Fruit fly (Drosophila melanogaster) whole organism, wandering third instar larva: Measurements from ENCODE around the gene CG34316.

Experiments
- CrebA ChIP-seq: fragments of 200-800 bp; sonication (Bioruptor generic); optimal IDR thresholded peaks from 2 replicates; lab custom pipeline; 2016; ENCODE audit warnings: missing biosample characterization, mild to moderate bottlenecking, missing genetic modification characterization, borderline replicate concordance
- Hnf4 ChIP-seq: fragments of 200-800 bp; sonication (Bioruptor generic); optimal IDR thresholded peaks from 2 replicates; lab custom pipeline; 2016; ENCODE audit warnings: missing biosample characterization, mild to moderate bottlenecking, missing genetic modification characterization
- OdsH ChIP-seq: fragments of 200-800 bp; sonication (Bioruptor generic); optimal IDR thresholded peaks from 2 replicates; lab custom pipeline; 2016; ENCODE audit warnings: missing biosample characterization, mild to moderate bottlenecking, missing genetic modification characterization
- Rel ChIP-seq, 2 experiments: fragments of 200-800 bp; sonication (Bioruptor generic) in 1 of 2; optimal IDR thresholded peaks; 2 replicates in 1 of 2; 3 replicates in 1 of 2; lab custom pipeline; 2016 to 2019; ENCODE audit warnings: mild to moderate bottlenecking in 2 of 2, missing biosample characterization in 2 of 2, missing genetic modification characterization in 2 of 2, moderate library complexity in 1 of 2
- brk ChIP-seq: fragments of 200-800 bp; sonication (Bioruptor generic); optimal IDR thresholded peaks from 2 replicates; lab custom pipeline; 2016; ENCODE audit warnings: missing biosample characterization, mild to moderate bottlenecking, missing genetic modification characterization
- dl ChIP-seq, 2 experiments: fragments of 175-275, 200-275 bp in 1 of 2; fragments of 200-275 bp in 1 of 2; sonication (Bioruptor generic); optimal IDR thresholded peaks; lab custom pipeline; 2018; ENCODE audit warnings: mild to moderate bottlenecking in 2 of 2, missing biosample characterization in 2 of 2, missing genetic modification characterization in 2 of 2, moderate library complexity in 2 of 2; ENCODE audit not compliant: partially characterized antibody in 2 of 2, insufficient read depth in 1 of 2
- jim ChIP-seq: fragments of 175-275, 200-325 bp; sonication (Bioruptor generic); optimal IDR thresholded peaks from 2 replicates; lab custom pipeline; 2016; ENCODE audit warnings: missing biosample characterization, mild to moderate bottlenecking, missing genetic modification characterization
- lola ChIP-seq: fragments of >200 bp; optimal IDR thresholded peaks from 2 replicates; lab custom pipeline; 2017; ENCODE audit warnings: missing biosample characterization, missing genetic modification characterization
- pan ChIP-seq: fragments of >200 bp; optimal IDR thresholded peaks from 2 replicates; lab custom pipeline; 2017
- psq ChIP-seq: fragments of 200-800 bp; sonication (Bioruptor generic); optimal IDR thresholded peaks from 3 replicates; lab custom pipeline; 2017; ENCODE audit warnings: missing biosample characterization, mild to moderate bottlenecking, missing genetic modification characterization, moderate library complexity
- woc ChIP-seq: sonication (Bioruptor generic); optimal IDR thresholded peaks from 2 replicates; lab custom pipeline; 2016; ENCODE audit warnings: missing biosample characterization, mild to moderate bottlenecking, missing genetic modification characterization

DNA sequence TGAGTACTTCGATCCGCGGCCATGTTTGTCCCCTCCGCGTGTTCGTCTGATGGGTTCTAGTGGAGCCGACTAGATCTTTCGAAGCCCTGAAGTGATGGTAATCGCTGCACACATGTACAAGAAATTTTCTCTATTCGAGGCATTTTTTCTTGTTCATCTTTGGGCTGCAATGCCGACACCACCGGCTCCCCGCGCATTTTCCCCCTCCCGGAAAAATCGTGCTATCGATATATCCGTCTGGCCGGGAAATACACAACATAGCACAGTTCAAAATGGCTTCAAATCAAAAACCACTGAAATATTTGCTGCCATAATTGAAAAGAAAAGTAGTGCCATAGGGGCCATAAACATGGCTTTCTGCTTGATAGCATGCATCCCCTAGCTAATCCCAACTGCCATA, 33.6 kb downstream of the CG34316 start:
- TF ChIP-seq dl (GFP tag; optimal IDR thresholded peaks at IDR 0.05; lab: Kevin White, UChicago; ENCODE audit: insufficient read depth in 1 of 2, partially characterized antibody in 2 of 2) (no peak), pan (lab: Kevin White, UChicago) (no peak), Rel (GFP tag; optimal IDR thresholded peaks at IDR 0.05; lab: Kevin White, UChicago) (no peak), Rel (tag; optimal IDR thresholded peaks at IDR 0.05; lab: Kevin White, UChicago) (no peak), brk (no peak), Hnf4 (GFP tag; lab: Kevin White, UChicago) (no peak), lola (GFP tag; lab: Kevin White, UChicago) (no peak), psq (GFP tag; lab: Kevin White, UChicago) (no peak), woc (GFP tag; lab: Kevin White, UChicago) (no peak), jim (GFP tag; lab: Kevin White, UChicago) (no peak), OdsH (GFP tag; lab: Kevin White, UChicago) (no peak), CrebA (no peak)
